Worm (Caenorhabditis elegans) whole organism, early embryonic: Measurements from ENCODE around the gene aff-1.

ENCODE experiments used
- F13C5.2 ChIP-seq: sonication (generic microtip); optimal IDR thresholded peaks from 2 replicates; lab custom pipeline; 2017; ENCODE audit warnings: mild to moderate bottlenecking, missing genetic modification characterization, inconsistent platforms, missing compliant biosample characterization
- aly-1 ChIP-seq: sonication (generic microtip); optimal IDR thresholded peaks from 2 replicates; lab custom pipeline; 2016; ENCODE audit warnings: missing genetic modification characterization, missing compliant biosample characterization
- ama-1 ChIP-seq: fragments of 150-350 bp; optimal IDR thresholded peaks from 2 replicates; lab custom pipeline; 2014
- ceh-13 ChIP-seq: fragments of 200-800 bp; sonication (Bioruptor generic); optimal IDR thresholded peaks from 2 replicates; lab custom pipeline; 2018; ENCODE audit warnings: mild to moderate bottlenecking, missing genetic modification characterization, missing compliant biosample characterization
- ceh-36 ChIP-seq: sonication (generic microtip); optimal IDR thresholded peaks from 2 replicates; lab custom pipeline; 2016; ENCODE audit warnings: missing genetic modification characterization, inconsistent platforms, missing compliant biosample characterization
- flt-1 ChIP-seq: fragments of 200-800 bp; sonication (Bioruptor generic); IDR thresholded peaks from 2 replicates; pipeline ENCODE4 v1.3.6; 2022; ENCODE audit warnings: missing genetic modification characterization, missing compliant biosample characterization
- hmbx-1 ChIP-seq: sonication (generic microtip); optimal IDR thresholded peaks from 2 replicates; lab custom pipeline; 2016; ENCODE audit warnings: mild to moderate bottlenecking, missing genetic modification characterization, missing compliant biosample characterization
- hnd-1 ChIP-seq: sonication (generic microtip); optimal IDR thresholded peaks from 2 replicates; lab custom pipeline; 2016; ENCODE audit warnings: missing genetic modification characterization, missing compliant biosample characterization
- pes-1 ChIP-seq: fragments of 200-800 bp; sonication (Bioruptor generic); IDR thresholded peaks from 2 replicates; pipeline ENCODE4 v1.3.6; 2022; ENCODE audit warnings: missing genetic modification reagents, missing genetic modification characterization, missing compliant biosample characterization
- tbx-11 ChIP-seq: fragments of 200-800 bp; sonication (Bioruptor generic); IDR thresholded peaks from 2 replicates; pipeline ENCODE4 v1.3.6; 2022; ENCODE audit warnings: missing genetic modification characterization, missing compliant biosample characterization
- tbx-37 ChIP-seq: fragments of 200-800 bp; sonication (Bioruptor generic); conservative IDR thresholded peaks from 2 replicates; pipeline ENCODE4 v1.3.6; 2022; ENCODE audit warnings: missing genetic modification reagents, missing genetic modification characterization, missing compliant biosample characterization
- tra-4 ChIP-seq: sonication (generic microtip); optimal IDR thresholded peaks from 2 replicates; lab custom pipeline; 2017; ENCODE audit warnings: missing genetic modification characterization, missing compliant biosample characterization

DNA sequence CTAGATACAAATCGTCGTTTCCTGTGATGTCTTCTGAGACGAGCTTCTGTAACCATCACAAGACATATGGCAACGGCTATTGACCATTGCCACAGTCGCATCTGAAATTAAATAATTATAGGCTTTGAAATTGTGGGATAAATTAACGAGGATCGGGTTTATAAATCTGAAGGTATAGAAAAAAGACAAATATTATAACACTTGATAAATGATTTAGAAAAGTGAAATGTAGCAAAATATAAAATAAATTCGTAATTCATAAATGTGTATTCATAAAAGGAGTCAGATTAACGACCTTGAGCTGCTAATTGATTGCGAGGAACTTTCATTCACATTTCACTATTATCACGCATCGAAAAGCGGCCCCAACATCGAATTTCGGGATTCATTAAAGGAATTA lies at the start of gene aff-1:
- TF ChIP-seq pes-1 (GFP tag; lab: Robert Waterston, UW) (no peak), ama-1 (lab: Kevin White, UChicago) (no peak), ceh-13 (no peak), tbx-37 (GFP tag; lab: Robert Waterston, UW) (no peak), flt-1 (GFP tag; lab: Robert Waterston, UW) (no peak), tra-4 (tag; lab: Kevin White, UChicago) (no peak), hmbx-1 (tag; lab: Kevin White, UChicago) (no peak), aly-1 (tag; lab: Kevin White, UChicago) (no peak), F13C5.2 (tag; lab: Kevin White, UChicago) (no peak), hnd-1 (no peak), ceh-36 (tag; lab: Kevin White, UChicago) (no peak), tbx-11 (GFP tag; lab: Robert Waterston, UW) (no peak)
